Worm (Caenorhabditis elegans): ENCODE measurements around the gene mai-1.

Gene mai-1

ce11 chrX:3152361-3152760 is 36.0 kb upstream of the mai-1 start, which contains the start of gene bbln-1:
TSS of gene bbln-1 (minus strand) at chrX:3152461.
- no peak for TF ChIP-seq fkh-8 (tag; optimal IDR thresholded peaks at IDR 0.05)
- TF ChIP-seq sptf-1 (tag; optimal IDR thresholded peaks at IDR 0.05): no peak
- peak; percentile 37 for TF ChIP-seq unc-86 (tag; optimal IDR thresholded peaks at IDR 0.05)

DNA sequence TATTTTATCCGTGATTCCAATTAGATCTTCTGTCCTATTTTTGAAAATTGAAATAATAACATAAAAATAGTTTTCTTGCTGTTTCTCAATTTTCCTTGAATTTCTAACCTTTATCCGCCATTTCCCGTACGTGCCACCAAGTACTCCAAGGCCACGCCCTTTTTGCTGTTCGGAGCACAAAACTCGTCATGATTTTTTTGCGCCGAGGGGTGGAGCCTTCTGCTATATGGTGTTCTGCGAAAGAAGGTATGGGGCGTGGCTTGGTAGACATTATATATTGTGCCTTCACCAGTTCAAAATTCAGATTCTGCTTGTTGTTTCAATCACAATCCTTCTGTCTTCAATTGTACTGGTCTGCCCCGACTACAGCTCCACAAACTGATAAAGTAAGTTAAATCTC is 28.9 kb upstream of the mai-1 start, which contains the start of gene C15C7.4:
C15C7.4 (plus strand) TSS at position 301 of the 400 bp plus-strand sequence.
- TF ChIP-seq fkh-8 (tag; optimal IDR thresholded peaks at IDR 0.05) (peak; percentile 16), skn-1 (tag; optimal IDR thresholded peaks at IDR 0.05) (no peak)

- TF ChIP-seq elt-2 (tag; optimal IDR thresholded peaks at IDR 0.05) (peak; percentile 67), mab-9 (GFP tag; IDR thresholded peaks at IDR 0.05) (no peak)
These were observed 25.3 kb upstream of the mai-1 start for ce11 chrX:3141704-3142103.

- TF ChIP-seq nhr-11 (tag; optimal IDR thresholded peaks at IDR 0.05): no peak
- peak; percentile 72 for TF ChIP-seq egl-13 (tag; optimal IDR thresholded peaks at IDR 0.05)
- TF ChIP-seq nhr-47 (tag; optimal IDR thresholded peaks at IDR 0.05): peak; percentile 48
- peak; percentile 58 for TF ChIP-seq fkh-8 (tag; optimal IDR thresholded peaks at IDR 0.05)
These were observed 23.3 kb upstream of the mai-1 start for ce11 chrX:3139516-3140301.

DNA sequence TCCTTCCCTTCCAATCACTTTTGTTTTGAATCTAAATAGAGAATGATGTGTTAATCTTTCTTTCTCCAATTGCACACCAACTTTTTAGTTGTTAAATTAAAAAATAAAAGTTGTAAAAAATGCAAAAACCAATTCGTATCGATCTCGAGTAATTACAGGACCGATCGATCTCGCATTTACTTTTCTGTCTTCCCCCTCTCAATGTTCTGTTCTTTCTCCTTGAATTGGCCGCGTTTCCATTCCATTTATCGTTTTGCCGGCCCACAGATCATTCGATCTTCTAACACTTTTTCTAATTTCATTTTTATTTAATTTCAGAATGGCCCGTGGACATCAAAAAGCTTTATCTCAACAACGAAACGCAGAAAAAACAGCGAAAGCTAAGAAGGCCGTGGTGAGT is 18.8 kb upstream of the mai-1 start, which contains the start of gene K10B3.1:
K10B3.1 (plus strand) TSS at position 301 of the 400 bp plus-strand sequence.
- peak; percentile 14 for TF ChIP-seq nhr-85 (tag)
- TF ChIP-seq elt-2 (tag; optimal IDR thresholded peaks at IDR 0.05): no peak
- no peak for TF ChIP-seq efl-3 (GFP tag; optimal IDR thresholded peaks at IDR 0.05)
- peak; percentile 32 for TF ChIP-seq blmp-1 (tag; optimal IDR thresholded peaks at IDR 0.05)

DNA sequence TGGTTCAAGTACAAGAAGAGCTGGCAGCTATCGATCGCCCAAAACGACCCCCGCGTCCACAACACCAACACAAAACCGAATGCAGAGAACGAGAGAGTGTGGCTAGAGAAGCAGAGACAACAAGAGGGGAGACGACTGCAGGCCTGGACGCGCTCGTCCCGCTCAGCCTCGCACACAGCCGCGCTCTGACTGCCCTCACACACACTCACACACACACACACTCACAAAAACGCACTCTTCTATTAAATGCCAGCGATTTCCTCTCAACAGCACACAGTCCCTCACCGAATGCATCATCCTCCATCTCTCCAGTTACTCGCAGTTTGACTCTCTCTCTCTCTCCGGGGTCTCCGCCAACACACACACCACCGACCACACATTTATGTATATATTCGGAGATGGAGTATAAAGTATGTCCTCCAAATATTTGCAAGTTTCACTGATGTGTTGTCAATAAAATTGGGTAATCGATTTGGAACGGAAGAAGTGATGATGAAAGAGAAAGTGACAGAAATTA is 11.3 kb upstream of the mai-1 start:
- TF ChIP-seq vab-15 (tag; optimal IDR thresholded peaks at IDR 0.05) (peak; percentile 49), pqm-1 (tag; optimal IDR thresholded peaks at IDR 0.05) (peak; percentile 73), ceh-63 (GFP tag; optimal IDR thresholded peaks at IDR 0.05) (no peak), nhr-77 (tag; optimal IDR thresholded peaks at IDR 0.05) (peak; percentile 91), sox-4 (tag; optimal IDR thresholded peaks at IDR 0.05) (peak; percentile 27), ama-1 (optimal IDR thresholded peaks at IDR 0.05) (no peak), alr-1 (tag; optimal IDR thresholded peaks at IDR 0.05; ENCODE audit: borderline replicate concordance) (no peak), ceh-82 (tag; optimal IDR thresholded peaks at IDR 0.05) (peak; percentile 86 to 92 (median 87)), pag-3 (tag; optimal IDR thresholded peaks at IDR 0.05; ENCODE audit: borderline replicate concordance, insufficient read depth) (peak; percentile 61), C34B4.2 (tag; optimal IDR thresholded peaks at IDR 0.05) (no peak), sup-37 (GFP tag; optimal IDR thresholded peaks at IDR 0.05) (no peak), mep-1 (tag; optimal IDR thresholded peaks at IDR 0.05) (peak; percentile 85), tlp-1 (tag; optimal IDR thresholded peaks at IDR 0.05) (no peak), grh-1 (GFP tag; IDR thresholded peaks at IDR 0.05) (0 out of 2 replicates have a peak, but pooled peaks have one; percentile 48), isw-1 (GFP tag; IDR thresholded peaks at IDR 0.05) (peak; percentile 77), zag-1 (tag; optimal IDR thresholded peaks at IDR 0.05) (peak; percentile 87), C04F5.9 (tag; optimal IDR thresholded peaks at IDR 0.05) (peak; percentile 4), unc-98 (GFP tag; IDR thresholded peaks at IDR 0.05) (no peak), aha-1 (tag; optimal IDR thresholded peaks at IDR 0.05) (no peak), ceh-8 (GFP tag; optimal IDR thresholded peaks at IDR 0.05) (peak; percentile 76), C16A3.4 (tag; optimal IDR thresholded peaks at IDR 0.05) (peak; percentile 95), Y116A8C.19 (tag; optimal IDR thresholded peaks at IDR 0.05; ENCODE audit: borderline replicate concordance) (no peak), egl-13 (tag; optimal IDR thresholded peaks at IDR 0.05) (peak; percentile 86), nhr-85 (tag) (peak; percentile 95), nhr-76 (tag; optimal IDR thresholded peaks at IDR 0.05) (no peak), mdl-1 (tag; optimal IDR thresholded peaks at IDR 0.05) (peak in 1 of 2 experiments; percentile 91), elt-2 (tag; optimal IDR thresholded peaks at IDR 0.05) (peak; percentile 60), nhr-28 (tag; optimal IDR thresholded peaks at IDR 0.05) (no peak), pax-3 (tag; optimal IDR thresholded peaks at IDR 0.05) (peak; percentile 75), rnt-1 (tag; optimal IDR thresholded peaks at IDR 0.05) (peak; percentile 86), lir-3 (tag; optimal IDR thresholded peaks at IDR 0.05; ENCODE audit: poor library complexity) (peak; percentile 89), efl-3 (GFP tag; optimal IDR thresholded peaks at IDR 0.05) (no peak)
